Worm (Caenorhabditis elegans) whole organism, L4/young adult: ENCODE measurements around the gene C10C6.13.

Experiments
- W03F9.2 ChIP-seq: fragments of 150-350 bp; optimal IDR thresholded peaks from 2 replicates; lab custom pipeline; 2014; ENCODE audit warnings: missing biosample characterization, missing genetic modification characterization
- dao-5 ChIP-seq: sonication (generic microtip); optimal IDR thresholded peaks from 2 replicates; lab custom pipeline; 2016; ENCODE audit warnings: missing genotype, missing genetic modification characterization, moderate library complexity, missing compliant biosample characterization
- him-1 ChIP-seq: sonication (generic microtip); optimal IDR thresholded peaks from 2 replicates; lab custom pipeline; 2016; ENCODE audit warnings: missing genotype, missing genetic modification reagents, missing genetic modification characterization, missing compliant biosample characterization

DNA sequence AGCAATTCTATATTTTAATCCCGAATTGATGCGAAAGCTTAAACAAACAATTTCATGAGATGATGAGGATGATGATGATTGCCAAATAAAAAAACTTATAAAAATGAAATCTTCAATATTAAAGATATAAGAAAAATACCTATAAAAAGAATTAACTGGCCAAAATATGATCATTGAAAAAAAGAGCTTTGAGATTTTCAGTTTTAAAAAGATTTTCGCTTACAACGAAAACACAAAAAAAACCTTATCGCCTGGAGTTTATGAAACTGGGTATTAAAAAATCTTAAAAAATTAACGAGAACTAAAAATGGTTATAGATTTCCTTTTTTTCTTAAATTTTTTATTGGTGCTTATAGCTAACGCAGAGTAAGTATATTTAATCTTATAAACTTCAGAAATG is 2.1 kb downstream of the C10C6.13 start, which contains the start of gene C10C6.7:
- TF ChIP-seq him-1 (tag; lab: Kevin White, UChicago) (no peak), dao-5 (tag; lab: Kevin White, UChicago) (no peak), W03F9.2 (tag; lab: Kevin White, UChicago) (no peak)
